Fruit fly (Drosophila melanogaster) whole organism, prepupa: Measurements from ENCODE around the gene Nepl3.

Experiments used
- Blimp-1 ChIP-seq: fragments of 200-800 bp; sonication (Bioruptor generic); optimal IDR thresholded peaks from 3 replicates; lab custom pipeline; 2017; ENCODE audit warnings: missing biosample characterization, missing genetic modification characterization, mild to moderate bottlenecking, moderate library complexity, missing genetic modification reagents
- CG10631 ChIP-seq: fragments of 200-800 bp; sonication (Bioruptor generic); optimal IDR thresholded peaks from 2 replicates; lab custom pipeline; 2016; ENCODE audit warnings: missing biosample characterization, missing genetic modification characterization
- CG10669 ChIP-seq: fragments of 200-800 bp; sonication (Bioruptor generic); optimal IDR thresholded peaks from 3 replicates; lab custom pipeline; 2018; ENCODE audit warnings: missing biosample characterization, mild to moderate bottlenecking, missing genetic modification characterization, moderate library complexity
- CG11294 ChIP-seq: fragments of 200-800 bp; sonication (Bioruptor generic); IDR thresholded peaks from 2 replicates; pipeline ENCODE4 v1.3.6; 2022; ENCODE audit warnings: missing biosample characterization, missing genetic modification characterization
- CG11762 ChIP-seq: fragments of 200-800 bp; sonication (Bioruptor generic); optimal IDR thresholded peaks from 3 replicates; lab custom pipeline; 2016; ENCODE audit warnings: missing biosample characterization, missing genetic modification characterization; ENCODE audit not compliant: insufficient read depth
- CG15336 ChIP-seq: fragments of 200-800 bp; sonication (Bioruptor generic); IDR thresholded peaks from 2 replicates; pipeline ENCODE4 v1.3.6; 2022; ENCODE audit warnings: missing biosample characterization, missing genetic modification characterization
- CG1621 ChIP-seq: fragments of 200-800 bp; sonication (Bioruptor generic); optimal IDR thresholded peaks from 3 replicates; lab custom pipeline; 2018; ENCODE audit warnings: missing biosample characterization, mild to moderate bottlenecking, missing genetic modification characterization
- CG16779 ChIP-seq: fragments of 200-800 bp; sonication (Bioruptor generic); optimal IDR thresholded peaks from 3 replicates; lab custom pipeline; 2017; ENCODE audit warnings: missing biosample characterization, mild to moderate bottlenecking, missing genetic modification characterization
- CG3032 ChIP-seq: fragments of 200-800 bp; optimal IDR thresholded peaks from 2 replicates; lab custom pipeline; 2019; ENCODE audit warnings: missing biosample characterization, mild to moderate bottlenecking, missing genetic modification characterization, moderate library complexity
- CG31627 ChIP-seq: fragments of 200-800 bp; sonication (Bioruptor generic); optimal IDR thresholded peaks from 3 replicates; lab custom pipeline; 2016; ENCODE audit warnings: missing biosample characterization, missing genetic modification characterization
- CG32006 ChIP-seq: fragments of 200-800 bp; sonication (Bioruptor generic); optimal IDR thresholded peaks from 3 replicates; lab custom pipeline; 2017; ENCODE audit warnings: missing biosample characterization, mild to moderate bottlenecking, missing genetic modification characterization
- CG3919 ChIP-seq: fragments of 200-800 bp; sonication (Bioruptor generic); optimal IDR thresholded peaks from 3 replicates; lab custom pipeline; 2016; ENCODE audit warnings: missing biosample characterization, missing genetic modification characterization
- CG4318 ChIP-seq: fragments of 200-800 bp; sonication (Bioruptor generic); optimal IDR thresholded peaks from 3 replicates; lab custom pipeline; 2017; ENCODE audit warnings: missing biosample characterization, mild to moderate bottlenecking, missing genetic modification characterization
- CG6163 ChIP-seq: fragments of 200-800 bp; sonication (Bioruptor generic); IDR thresholded peaks from 3 replicates; pipeline ENCODE4 v1.3.6; 2022; ENCODE audit warnings: missing biosample characterization, missing genetic modification characterization
- CG6276 ChIP-seq: fragments of 200-800 bp; sonication (Bioruptor generic); optimal IDR thresholded peaks from 2 replicates; lab custom pipeline; 2017; ENCODE audit warnings: missing biosample characterization, mild to moderate bottlenecking, missing genetic modification characterization
- CG6792 ChIP-seq: fragments of 200-800 bp; sonication (Bioruptor generic); optimal IDR thresholded peaks from 3 replicates; lab custom pipeline; 2016; ENCODE audit warnings: missing biosample characterization, missing genetic modification characterization
- CG6854 ChIP-seq: fragments of 200-800 bp; sonication (Bioruptor generic); optimal IDR thresholded peaks from 2 replicates; lab custom pipeline; 2017; ENCODE audit warnings: missing biosample characterization, mild to moderate bottlenecking, missing genetic modification characterization
- CG7368 ChIP-seq: fragments of 200-800 bp; sonication (Bioruptor generic); optimal IDR thresholded peaks from 3 replicates; lab custom pipeline; 2016; ENCODE audit warnings: missing biosample characterization, missing genetic modification characterization
- CG8119 ChIP-seq: fragments of 200-800 bp; sonication (Bioruptor generic); IDR thresholded peaks from 3 replicates; pipeline ENCODE4 v1.3.6; 2022; ENCODE audit warnings: missing biosample characterization, missing genetic modification characterization
- CG8319 ChIP-seq: fragments of 200-800 bp; sonication (Bioruptor generic); optimal IDR thresholded peaks from 3 replicates; lab custom pipeline; 2016; ENCODE audit warnings: missing biosample characterization, missing genetic modification characterization
- CG8632 ChIP-seq: fragments of 200-800 bp; sonication (Bioruptor generic); optimal IDR thresholded peaks from 3 replicates; lab custom pipeline; 2016; ENCODE audit warnings: missing biosample characterization, missing genetic modification characterization
- Eip75B ChIP-seq: fragments of 200-800 bp; sonication (Bioruptor generic); optimal IDR thresholded peaks from 3 replicates; lab custom pipeline; 2016; ENCODE audit warnings: missing biosample characterization, missing genetic modification characterization
- Eip78C ChIP-seq: fragments of 200-800 bp; sonication (Bioruptor generic); peaks from one replicate; lab custom pipeline; 2016; ENCODE audit warnings: missing biosample characterization, missing genetic modification characterization
- Ets21C ChIP-seq: fragments of 200-800 bp; sonication (Bioruptor generic); optimal IDR thresholded peaks from 3 replicates; lab custom pipeline; 2016; ENCODE audit warnings: missing biosample characterization, missing genetic modification characterization
- Gug ChIP-seq: fragments of 200-800 bp; sonication (Bioruptor generic); IDR thresholded peaks from 2 replicates; pipeline ENCODE4 v1.3.6; 2022; ENCODE audit warnings: missing biosample characterization, missing genetic modification characterization
- Hr38 ChIP-seq: sonication (Bioruptor generic); optimal IDR thresholded peaks from 2 replicates; lab custom pipeline; 2016; ENCODE audit warnings: missing biosample characterization, missing genetic modification characterization
- Hr39 ChIP-seq: fragments of 200-800 bp; sonication (Bioruptor generic); optimal IDR thresholded peaks from 2 replicates; lab custom pipeline; 2016; ENCODE audit warnings: missing biosample characterization, missing genetic modification characterization
- Hr4 ChIP-seq: fragments of 200-800 bp; sonication (Bioruptor generic); optimal IDR thresholded peaks from 3 replicates; lab custom pipeline; 2016; ENCODE audit warnings: missing biosample characterization, missing genetic modification characterization
- Lpt ChIP-seq: fragments of 200-800 bp; sonication (Bioruptor generic); optimal IDR thresholded peaks from 3 replicates; lab custom pipeline; 2016; ENCODE audit warnings: missing biosample characterization, missing genetic modification characterization
- Met ChIP-seq: fragments of 200-800 bp; sonication (Bioruptor generic); optimal IDR thresholded peaks from 3 replicates; lab custom pipeline; 2016; ENCODE audit warnings: missing biosample characterization, missing genetic modification characterization
- OdsH ChIP-seq: fragments of 200-800 bp; sonication (Bioruptor generic); optimal IDR thresholded peaks from 3 replicates; lab custom pipeline; 2016; ENCODE audit warnings: missing biosample characterization, missing genetic modification characterization
- Smox ChIP-seq: fragments of 200-800 bp; sonication (Bioruptor generic); optimal IDR thresholded peaks from 3 replicates; lab custom pipeline; 2016; ENCODE audit warnings: missing biosample characterization, missing genetic modification characterization
- Sox102F ChIP-seq: fragments of 200-800 bp; sonication (Bioruptor generic); optimal IDR thresholded peaks from 2 replicates; lab custom pipeline; 2016; ENCODE audit warnings: missing biosample characterization, mild to moderate bottlenecking, missing genetic modification characterization
- Sox15 ChIP-seq: fragments of 200-800 bp; sonication (Bioruptor generic); optimal IDR thresholded peaks from 3 replicates; lab custom pipeline; 2016; ENCODE audit warnings: missing biosample characterization, missing genetic modification characterization
- achi ChIP-seq: fragments of 200-800 bp; sonication (Bioruptor generic); optimal IDR thresholded peaks from 3 replicates; lab custom pipeline; 2016; ENCODE audit warnings: missing biosample characterization, missing genetic modification characterization
- cyc ChIP-seq: fragments of 200-800 bp; sonication (Bioruptor generic); optimal IDR thresholded peaks from 3 replicates; lab custom pipeline; 2016; ENCODE audit warnings: missing biosample characterization, missing genetic modification characterization
- dsx ChIP-seq: fragments of 200-800 bp; optimal IDR thresholded peaks from 3 replicates; lab custom pipeline; 2019; ENCODE audit warnings: missing biosample characterization, mild to moderate bottlenecking, missing genetic modification characterization, moderate library complexity; ENCODE audit not compliant: poor library complexity, severe bottlenecking
- eg ChIP-seq: fragments of 200-800 bp; sonication (Bioruptor generic); IDR thresholded peaks from 3 replicates; pipeline ENCODE4 v1.3.6; 2022; ENCODE audit warnings: missing biosample characterization, missing genetic modification characterization
- esn ChIP-seq: fragments of 200-800 bp; sonication (Bioruptor generic); optimal IDR thresholded peaks from 2 replicates; lab custom pipeline; 2016; ENCODE audit warnings: missing biosample characterization, mild to moderate bottlenecking, missing genetic modification characterization, moderate library complexity
- fd59A ChIP-seq: fragments of 200-800 bp; sonication (Bioruptor generic); optimal IDR thresholded peaks from 2 replicates; lab custom pipeline; 2017; ENCODE audit warnings: missing biosample characterization, mild to moderate bottlenecking, missing genetic modification characterization, missing genetic modification reagents
- fd85E ChIP-seq: fragments of 200-800 bp; sonication (Bioruptor generic); optimal IDR thresholded peaks from 3 replicates; lab custom pipeline; 2016; ENCODE audit warnings: missing biosample characterization, missing genetic modification characterization
- lz ChIP-seq: fragments of 200-800 bp; sonication (Bioruptor generic); optimal IDR thresholded peaks from 3 replicates; lab custom pipeline; 2016; ENCODE audit warnings: missing biosample characterization, missing genetic modification characterization
- net ChIP-seq: fragments of 200-800 bp; sonication (Bioruptor generic); optimal IDR thresholded peaks from 3 replicates; lab custom pipeline; 2016; ENCODE audit warnings: missing biosample characterization, missing genetic modification characterization
- pdm3 ChIP-seq: fragments of 200-800 bp; sonication (Bioruptor generic); optimal IDR thresholded peaks from 3 replicates; lab custom pipeline; 2016; ENCODE audit warnings: missing biosample characterization, missing genetic modification characterization
- salr ChIP-seq, 2 experiments: fragments of 200-800 bp; sonication (Bioruptor generic); optimal IDR thresholded peaks; 3 replicates each; lab custom pipeline; 2016 to 2018; ENCODE audit warnings: missing biosample characterization in 2 of 2, missing genetic modification characterization in 2 of 2, mild to moderate bottlenecking in 1 of 2
- spab ChIP-seq: fragments of 200-800 bp; sonication (Bioruptor generic); optimal IDR thresholded peaks from 2 replicates; lab custom pipeline; 2017; ENCODE audit warnings: missing biosample characterization, mild to moderate bottlenecking, missing genetic modification characterization, missing genetic modification reagents
- svp ChIP-seq: fragments of 200-800 bp; sonication (Bioruptor generic); peaks from one replicate; lab custom pipeline; 2016; ENCODE audit warnings: missing biosample characterization, missing genetic modification characterization
- topi ChIP-seq: fragments of 200-800 bp; sonication (Bioruptor generic); optimal IDR thresholded peaks from 3 replicates; lab custom pipeline; 2016; ENCODE audit warnings: missing biosample characterization, missing genetic modification characterization
- vri ChIP-seq: fragments of 200-800 bp; sonication (Bioruptor generic); optimal IDR thresholded peaks from 3 replicates; lab custom pipeline; 2016; ENCODE audit warnings: missing biosample characterization, mild to moderate bottlenecking, missing genetic modification characterization

Gene Nepl3

dm6 chr2L:5043495-5044146 lies 14.4 kb downstream of the Nepl3 start (continued):
- TF ChIP-seq fd59A (GFP tag; lab: Kevin White, UChicago) (peak; percentile 8), Blimp-1 (GFP tag; lab: Kevin White, UChicago) (peak; percentile 48), dsx (GFP tag; lab: Kevin White, UChicago) (peak; percentile 47), CG6276 (GFP tag; lab: Kevin White, UChicago) (peak; percentile 72), CG10631 (GFP tag; lab: Kevin White, UChicago) (peak; percentile 79), CG8119 (GFP tag; lab: Robert Waterston, UW) (peak; percentile 74), topi (peak; percentile 62), Eip78C (peak; percentile 75), esn (GFP tag; lab: Kevin White, UChicago) (peak; percentile 70)

- TF ChIP-seq Eip75B (GFP tag; lab: Kevin White, UChicago) = peak; percentile 42
- no peak for TF ChIP-seq Gug (GFP tag; lab: Robert Waterston, UW)
- TF ChIP-seq CG3032 (tag; lab: Kevin White, UChicago) = peak; percentile 47
- TF ChIP-seq CG15336 (GFP tag; lab: Robert Waterston, UW) = no peak
- peak; percentile 28 for TF ChIP-seq Met
- TF ChIP-seq net = no peak
- TF ChIP-seq Lpt (GFP tag; lab: Kevin White, UChicago) = no peak
- no peak for TF ChIP-seq salr (GFP tag; optimal IDR thresholded peaks at IDR 0.05; lab: Kevin White, UChicago)
- TF ChIP-seq fd85E = no peak
- TF ChIP-seq CG11762 (GFP tag; lab: Kevin White, UChicago) = no peak
- TF ChIP-seq pdm3 (GFP tag; lab: Kevin White, UChicago) = peak; percentile 37
- TF ChIP-seq OdsH = peak; percentile 33
- no peak for TF ChIP-seq CG11294 (GFP tag; lab: Robert Waterston, UW)
- TF ChIP-seq CG6276 (GFP tag; lab: Kevin White, UChicago) = no peak
- no peak for TF ChIP-seq CG8319 (GFP tag; lab: Kevin White, UChicago)
- TF ChIP-seq Sox102F (GFP tag; lab: Kevin White, UChicago) = no peak
- TF ChIP-seq CG10669 (GFP tag; lab: Kevin White, UChicago) = no peak
- no peak for TF ChIP-seq CG6854 (GFP tag; lab: Kevin White, UChicago)
- no peak for TF ChIP-seq spab (GFP tag; lab: Kevin White, UChicago)
- TF ChIP-seq cyc (GFP tag; lab: Kevin White, UChicago) = peak; percentile 53
- TF ChIP-seq Hr4 (GFP tag; lab: Kevin White, UChicago) = peak; percentile 20
- TF ChIP-seq CG3919 = peak; percentile 54
- TF ChIP-seq eg (GFP tag; lab: Robert Waterston, UW) = peak; percentile 43; the same call in 2 of the 3 replicates
- no peak for TF ChIP-seq Sox15 (GFP tag; lab: Kevin White, UChicago)
- TF ChIP-seq Hr38 (GFP tag; lab: Kevin White, UChicago) = no peak
- peak; percentile 52 for TF ChIP-seq esn (GFP tag; lab: Kevin White, UChicago)
- no peak for TF ChIP-seq CG32006 (GFP tag; lab: Kevin White, UChicago)
- peak; percentile 4 for TF ChIP-seq CG7368 (GFP tag; lab: Kevin White, UChicago)
- TF ChIP-seq dsx (GFP tag; lab: Kevin White, UChicago) = peak; percentile 8
- peak; percentile 5 for TF ChIP-seq achi (GFP tag; lab: Kevin White, UChicago)
- peak; percentile 29 for TF ChIP-seq Ets21C (GFP tag; lab: Kevin White, UChicago)
- TF ChIP-seq CG8119 (GFP tag; lab: Robert Waterston, UW) = no peak
- no peak for TF ChIP-seq CG16779 (tag; lab: Kevin White, UChicago)
- TF ChIP-seq Smox (GFP tag; lab: Kevin White, UChicago) = peak; percentile 26
- peak; percentile 66 for TF ChIP-seq vri (GFP tag; lab: Kevin White, UChicago)
- no peak for TF ChIP-seq CG6163 (GFP tag; lab: Robert Waterston, UW)
- peak; percentile 76 for TF ChIP-seq svp
- peak; percentile 81 for TF ChIP-seq Eip78C
- TF ChIP-seq CG10631 (GFP tag; lab: Kevin White, UChicago) = no peak
- peak; percentile 46 for TF ChIP-seq lz
- no peak for TF ChIP-seq CG1621 (tag; lab: Kevin White, UChicago)
- TF ChIP-seq CG4318 = no peak
- peak; percentile 39 for TF ChIP-seq Hr39 (GFP tag; lab: Kevin White, UChicago)
- TF ChIP-seq CG8632 (GFP tag; lab: Kevin White, UChicago) = no peak
- TF ChIP-seq CG6792 = peak; percentile 2
- TF ChIP-seq CG31627 (GFP tag; lab: Kevin White, UChicago) = peak; percentile 61
Observed at dm6 chr2L:5043043-5043442, 15.0 kb downstream of the Nepl3 start, which contains the start of the genes CG33995, CG44000 and CG44001. Gene CG33995 (plus strand): TSS chr2L:5043270. Gene CG44000 (plus strand): TSS chr2L:5043270. Gene CG44001 (plus strand): TSS chr2L:5043270.
